Worm (Caenorhabditis elegans) whole organism, young adult: ENCODE measurements around the gene fbxa-82.

Source experiments
- F10E7.11 ChIP-seq: sonication (generic microtip); optimal IDR thresholded peaks from 2 replicates; lab custom pipeline; 2017; ENCODE audit warnings: mild to moderate bottlenecking, missing genetic modification characterization, moderate library complexity, missing compliant biosample characterization
- F23B12.7 ChIP-seq: sonication (generic microtip); optimal IDR thresholded peaks from 2 replicates; lab custom pipeline; 2017; ENCODE audit warnings: missing genetic modification characterization, mild to moderate bottlenecking, missing compliant biosample characterization, antibody characterized with exemption, moderate library complexity; ENCODE audit not compliant: insufficient read depth
- F39B2.1 ChIP-seq: fragments of 200-800 bp; sonication (Bioruptor generic); IDR thresholded peaks from 2 replicates; pipeline ENCODE4 v1.3.6; 2022; ENCODE audit warnings: missing genetic modification reagents, missing genetic modification characterization, missing compliant biosample characterization
- T07F8.4 ChIP-seq: sonication (generic microtip); optimal IDR thresholded peaks from 2 replicates; lab custom pipeline; 2016; ENCODE audit warnings: mild to moderate bottlenecking, missing genetic modification characterization, moderate library complexity, missing compliant biosample characterization
- Y67H2A.10 ChIP-seq: fragments of 200-800 bp; sonication (Bioruptor generic); conservative IDR thresholded peaks from 2 replicates; pipeline ENCODE4 v1.3.6; 2022; ENCODE audit warnings: missing genetic modification reagents, missing genetic modification characterization, missing compliant biosample characterization
- ama-1 ChIP-seq, 3 experiments: fragments of 150-350 bp in 1 of 3; sonication (generic microtip) in 2 of 3; optimal IDR thresholded peaks; 2 replicates each; lab custom pipeline; 2014 to 2018; ENCODE audit warnings: missing biosample characterization in 2 of 3, missing genetic modification characterization in 2 of 3, missing genetic modification reagents in 2 of 3
- aptf-2 ChIP-seq: fragments of 200-800 bp; sonication (Bioruptor generic); conservative IDR thresholded peaks from 2 replicates; pipeline ENCODE4 v1.3.6; 2022; ENCODE audit warnings: missing genetic modification reagents, missing genetic modification characterization, missing compliant biosample characterization
- athp-1 ChIP-seq: sonication (generic microtip); optimal IDR thresholded peaks from 2 replicates; lab custom pipeline; 2017; ENCODE audit warnings: mild to moderate bottlenecking, missing genetic modification characterization, missing compliant biosample characterization
- attf-3 ChIP-seq: fragments of 200-800 bp; sonication (Bioruptor generic); conservative IDR thresholded peaks from 2 replicates; pipeline ENCODE4 v1.3.6; 2022; ENCODE audit warnings: missing genetic modification reagents, missing genetic modification characterization, missing compliant biosample characterization
- cebp-1 ChIP-seq, 2 experiments: fragments of 200-800 bp in 1 of 2; sonication (Bioruptor generic) in 1 of 2; sonication (generic microtip) in 1 of 2; IDR thresholded peaks in 1 of 2; optimal IDR thresholded peaks in 1 of 2; 2 replicates each; pipeline versions ENCODE4 v1.3.6 to Lab custom; 2017 to 2022; ENCODE audit warnings: missing compliant biosample characterization in 2 of 2, missing genetic modification characterization in 2 of 2, mild to moderate bottlenecking in 1 of 2, missing genetic modification reagents in 1 of 2, moderate library complexity in 1 of 2
- cebp-2 ChIP-seq: fragments of 200-800 bp; sonication (Bioruptor generic); IDR thresholded peaks from 2 replicates; pipeline ENCODE4 v1.3.6; 2022; ENCODE audit warnings: missing genetic modification characterization, missing compliant biosample characterization
- ceh-27 ChIP-seq: fragments of 200-800 bp; sonication (Bioruptor generic); optimal IDR thresholded peaks from 2 replicates; lab custom pipeline; 2018; ENCODE audit warnings: mild to moderate bottlenecking, missing genetic modification characterization, moderate library complexity, missing compliant biosample characterization
- ceh-58 ChIP-seq: fragments of 200-800 bp; sonication (Bioruptor generic); IDR thresholded peaks from 2 replicates; pipeline ENCODE4 v1.3.6; 2022; ENCODE audit warnings: missing genetic modification characterization, missing compliant biosample characterization
- chd-7 ChIP-seq: sonication (generic microtip); optimal IDR thresholded peaks from 2 replicates; lab custom pipeline; 2016; ENCODE audit warnings: mild to moderate bottlenecking, missing genetic modification characterization, moderate library complexity, missing compliant biosample characterization
- dox-1 ChIP-seq: fragments of 200-800 bp; sonication (Bioruptor generic); IDR thresholded peaks from 2 replicates; pipeline ENCODE4 v1.3.6; 2022; ENCODE audit warnings: missing genetic modification reagents, missing genetic modification characterization, missing compliant biosample characterization
- dpl-1 ChIP-seq: fragments of 150-350 bp; optimal IDR thresholded peaks from 2 replicates; lab custom pipeline; 2014; ENCODE audit warnings: missing biosample characterization, missing genetic modification reagents, missing genetic modification characterization
- ekl-4 ChIP-seq: fragments of 200-800 bp; sonication (Bioruptor generic); IDR thresholded peaks from 2 replicates; pipeline ENCODE4 v1.3.6; 2022; ENCODE audit warnings: missing genetic modification reagents, missing genetic modification characterization, missing compliant biosample characterization
- ets-4 ChIP-seq: fragments of 200-800 bp; sonication (Bioruptor generic); optimal IDR thresholded peaks from 2 replicates; lab custom pipeline; 2018; ENCODE audit warnings: mild to moderate bottlenecking, missing genetic modification characterization, missing compliant biosample characterization
- gei-17 ChIP-seq: fragments of 200-800 bp; sonication (Bioruptor generic); optimal IDR thresholded peaks from 2 replicates; lab custom pipeline; 2018; ENCODE audit warnings: mild to moderate bottlenecking, missing genetic modification characterization, missing compliant biosample characterization
- him-1 ChIP-seq: sonication (generic microtip); optimal IDR thresholded peaks from 2 replicates; lab custom pipeline; 2016; ENCODE audit warnings: missing genotype, missing genetic modification reagents, missing genetic modification characterization, missing compliant biosample characterization
- hlh-12 ChIP-seq: sonication (generic microtip); optimal IDR thresholded peaks from 2 replicates; lab custom pipeline; 2016; ENCODE audit warnings: missing genetic modification characterization, missing compliant biosample characterization
- hlh-26 ChIP-seq: fragments of 200-800 bp; sonication (Bioruptor generic); conservative IDR thresholded peaks from 2 replicates; pipeline ENCODE4 v1.3.6; 2022; ENCODE audit warnings: missing genetic modification reagents, missing genetic modification characterization, missing compliant biosample characterization
- hmg-20 ChIP-seq: fragments of 200-800 bp; sonication (Bioruptor generic); IDR thresholded peaks from 2 replicates; pipeline ENCODE4 v1.3.6; 2022; ENCODE audit warnings: missing genetic modification reagents, missing genetic modification characterization, missing compliant biosample characterization
- lag-1 ChIP-seq: fragments of 200-800 bp; sonication (Bioruptor generic); IDR thresholded peaks from 2 replicates; pipeline ENCODE4 v1.3.6; 2022; ENCODE audit warnings: missing genetic modification reagents, missing genetic modification characterization, missing compliant biosample characterization
- lin-40 ChIP-seq: sonication (generic microtip); optimal IDR thresholded peaks from 2 replicates; lab custom pipeline; 2016; ENCODE audit warnings: missing genetic modification characterization, mild to moderate bottlenecking, missing compliant biosample characterization, missing genotype, missing genetic modification reagents
- lir-1 ChIP-seq: fragments of 200-800 bp; sonication (Bioruptor generic); conservative IDR thresholded peaks from 2 replicates; pipeline ENCODE4 v1.3.6; 2022; ENCODE audit warnings: missing genetic modification reagents, missing genetic modification characterization, missing compliant biosample characterization
- mes-4 ChIP-seq: sonication (generic microtip); optimal IDR thresholded peaks from 2 replicates; lab custom pipeline; 2016; ENCODE audit warnings: missing genotype, missing genetic modification characterization, missing compliant biosample characterization
- mxl-1 ChIP-seq: sonication (generic microtip); optimal IDR thresholded peaks from 2 replicates; lab custom pipeline; 2016; ENCODE audit warnings: missing genetic modification characterization, missing compliant biosample characterization
- nfya-1 ChIP-seq: sonication (generic microtip); optimal IDR thresholded peaks from 2 replicates; lab custom pipeline; 2017; ENCODE audit warnings: antibody characterized with exemption, missing compliant biosample characterization, missing genetic modification characterization, borderline replicate concordance; ENCODE audit not compliant: insufficient read depth
- nhr-120 ChIP-seq: fragments of 200-800 bp; sonication (Bioruptor generic); IDR thresholded peaks from 2 replicates; pipeline ENCODE4 v1.3.6; 2022; ENCODE audit warnings: missing genetic modification characterization, missing compliant biosample characterization
- nhr-80 ChIP-seq: sonication (generic microtip); optimal IDR thresholded peaks from 2 replicates; lab custom pipeline; 2016; ENCODE audit warnings: missing genetic modification characterization, missing compliant biosample characterization
- pbrm-1 ChIP-seq: fragments of 200-800 bp; sonication (Bioruptor generic); IDR thresholded peaks from 2 replicates; pipeline ENCODE4 v1.3.6; 2022; ENCODE audit warnings: missing genetic modification reagents, missing genetic modification characterization, missing compliant biosample characterization
- rcor-1 ChIP-seq: fragments of 200-800 bp; sonication (Bioruptor generic); IDR thresholded peaks from 2 replicates; pipeline ENCODE4 v1.3.6; 2022; ENCODE audit warnings: missing genetic modification reagents, missing genetic modification characterization, missing compliant biosample characterization
- sea-2 ChIP-seq: fragments of 200-800 bp; sonication (Bioruptor generic); IDR thresholded peaks from 2 replicates; pipeline ENCODE4 v1.3.6; 2022; ENCODE audit warnings: missing genetic modification characterization, missing compliant biosample characterization
- snpc-1.1 ChIP-seq: sonication (generic microtip); optimal IDR thresholded peaks from 2 replicates; lab custom pipeline; 2017; ENCODE audit warnings: missing genetic modification characterization, mild to moderate bottlenecking, missing compliant biosample characterization, antibody characterized with exemption, moderate library complexity, missing genotype, missing genetic modification reagents; ENCODE audit not compliant: insufficient read depth
- snpc-4 ChIP-seq, 5 experiments: fragments of 150-350 bp in 1 of 5; sonication (generic microtip) in 4 of 5; optimal IDR thresholded peaks; 2 replicates each; lab custom pipeline; 2014 to 2018; ENCODE audit warnings: missing genetic modification characterization in 5 of 5, missing biosample characterization in 3 of 5, antibody characterized with exemption in 2 of 5, mild to moderate bottlenecking in 2 of 5, missing compliant biosample characterization in 2 of 5, missing genotype in 2 of 5, moderate library complexity in 2 of 5, missing genetic modification reagents in 1 of 5
- sptf-2 ChIP-seq: fragments of 200-800 bp; sonication (Bioruptor generic); optimal IDR thresholded peaks from 2 replicates; lab custom pipeline; 2018; ENCODE audit warnings: mild to moderate bottlenecking, missing genetic modification characterization, missing compliant biosample characterization
- unc-62 ChIP-seq: fragments of 150-350 bp; optimal IDR thresholded peaks from 2 replicates; lab custom pipeline; 2014; ENCODE audit warnings: missing biosample characterization, missing genetic modification reagents, missing genetic modification characterization
- zfh-2 ChIP-seq: fragments of 200-800 bp; sonication (Bioruptor generic); conservative IDR thresholded peaks from 2 replicates; pipeline ENCODE4 v1.3.6; 2022; ENCODE audit warnings: missing genetic modification reagents, missing genetic modification characterization, missing compliant biosample characterization
- zim-3 ChIP-seq: sonication (generic microtip); optimal IDR thresholded peaks from 2 replicates; lab custom pipeline; 2017; ENCODE audit warnings: mild to moderate bottlenecking, missing genetic modification characterization, moderate library complexity, missing compliant biosample characterization
- ztf-18 ChIP-seq: sonication (generic microtip); optimal IDR thresholded peaks from 2 replicates; lab custom pipeline; 2016; ENCODE audit warnings: missing genotype, mild to moderate bottlenecking, missing genetic modification characterization, missing compliant biosample characterization
- ztf-25 ChIP-seq: fragments of 200-800 bp; sonication (Bioruptor generic); IDR thresholded peaks from 2 replicates; pipeline ENCODE4 v1.3.6; 2022; ENCODE audit warnings: missing genetic modification reagents, missing genetic modification characterization, missing compliant biosample characterization
- ztf-26 ChIP-seq: sonication (generic microtip); optimal IDR thresholded peaks from 2 replicates; lab custom pipeline; 2017; ENCODE audit warnings: missing genetic modification characterization, missing compliant biosample characterization
- ztf-28 ChIP-seq: fragments of 200-800 bp; sonication (Bioruptor generic); IDR thresholded peaks from 2 replicates; pipeline ENCODE4 v1.3.6; 2022; ENCODE audit warnings: missing genetic modification reagents, missing genetic modification characterization, missing compliant biosample characterization
- ztf-3 ChIP-seq: fragments of 200-800 bp; sonication (Bioruptor generic); optimal IDR thresholded peaks from 2 replicates; lab custom pipeline; 2018; ENCODE audit warnings: mild to moderate bottlenecking, missing genetic modification characterization, missing compliant biosample characterization
- ztf-6 ChIP-seq: fragments of 200-800 bp; sonication (Bioruptor generic); IDR thresholded peaks from 2 replicates; pipeline ENCODE4 v1.3.6; 2022; ENCODE audit warnings: missing genetic modification reagents, missing genetic modification characterization, missing compliant biosample characterization

Gene fbxa-82

ce11 chrV:15071015-15071810 is 18.9 kb upstream of the fbxa-82 start, which contains the start of gene unc-76 (continued):
- no peak for TF ChIP-seq ztf-26 (tag; lab: Kevin White, UChicago)
- TF ChIP-seq ztf-3 (GFP tag; lab: Kevin White, UChicago) = no peak
- TF ChIP-seq ztf-25 (GFP tag; lab: Robert Waterston, UW) = no peak
- TF ChIP-seq lin-40 = peak; percentile 76
- no peak for TF ChIP-seq zim-3 (tag; lab: Kevin White, UChicago)
- no peak for TF ChIP-seq cebp-1 (GFP tag; IDR thresholded peaks at IDR 0.05; lab: Robert Waterston, UW)
- peak; percentile 67 for TF ChIP-seq cebp-1 (tag; optimal IDR thresholded peaks at IDR 0.05; lab: Kevin White, UChicago)
- no peak for TF ChIP-seq rcor-1 (GFP tag; lab: Robert Waterston, UW)
- TF ChIP-seq ceh-27 (GFP tag; lab: Kevin White, UChicago) = peak; percentile 13
- no peak for TF ChIP-seq nfya-1 (tag; lab: Kevin White, UChicago)
- TF ChIP-seq zfh-2 (GFP tag; lab: Robert Waterston, UW) = peak; percentile 53; the same call in 1 of the 2 replicates
- no peak for TF ChIP-seq lag-1 (GFP tag; lab: Robert Waterston, UW)
- TF ChIP-seq cebp-2 (GFP tag; lab: Robert Waterston, UW) = no peak
- TF ChIP-seq lir-1 = no peak
- no peak for TF ChIP-seq mes-4 (tag; lab: Kevin White, UChicago)
- TF ChIP-seq Y67H2A.10 (GFP tag; lab: Robert Waterston, UW) = no peak
- TF ChIP-seq snpc-4 (GFP tag; optimal IDR thresholded peaks at IDR 0.05; lab: Kevin White, UChicago) = no peak
- peak in 2 of 4 experiments; percentile 34 to 55 for TF ChIP-seq snpc-4 (tag; optimal IDR thresholded peaks at IDR 0.05; lab: Kevin White, UChicago)
- no peak for TF ChIP-seq mxl-1
- TF ChIP-seq ztf-6 = no peak
- TF ChIP-seq ets-4 = no peak
- no peak for TF ChIP-seq hmg-20 (GFP tag; lab: Robert Waterston, UW)
- no peak for TF ChIP-seq F10E7.11
- TF ChIP-seq pbrm-1 = no peak
- TF ChIP-seq chd-7 (tag; lab: Kevin White, UChicago) = no peak
- TF ChIP-seq nhr-120 (GFP tag; lab: Robert Waterston, UW) = no peak
- no peak for TF ChIP-seq hlh-12 (tag; lab: Kevin White, UChicago)
- no peak for TF ChIP-seq nhr-80 (tag; lab: Kevin White, UChicago)
- TF ChIP-seq ama-1 (optimal IDR thresholded peaks at IDR 0.05; lab: Kevin White, UChicago) = no peak
- TF ChIP-seq ama-1 (GFP tag; optimal IDR thresholded peaks at IDR 0.05; lab: Kevin White, UChicago) = no peak
- TF ChIP-seq athp-1 = no peak
- TF ChIP-seq snpc-1.1 (tag; lab: Kevin White, UChicago) = no peak
- no peak for TF ChIP-seq ceh-58 (GFP tag; lab: Robert Waterston, UW)
- no peak for TF ChIP-seq ekl-4 (GFP tag; lab: Robert Waterston, UW)
- TF ChIP-seq unc-62 (GFP tag; lab: Kevin White, UChicago) = no peak
- TF ChIP-seq ztf-18 (tag; lab: Kevin White, UChicago) = peak; percentile 29
- TF ChIP-seq T07F8.4 (tag; lab: Kevin White, UChicago) = no peak
- no peak for TF ChIP-seq hlh-26 (GFP tag; lab: Robert Waterston, UW)
- no peak for TF ChIP-seq him-1 (tag; lab: Kevin White, UChicago)
- no peak for TF ChIP-seq dox-1
- TF ChIP-seq sea-2 = no peak
- TF ChIP-seq gei-17 (GFP tag; lab: Kevin White, UChicago) = no peak
- TF ChIP-seq ztf-28 (GFP tag; lab: Robert Waterston, UW) = no peak
- no peak for TF ChIP-seq F23B12.7
- no peak for TF ChIP-seq sptf-2 (GFP tag; lab: Kevin White, UChicago)
- TF ChIP-seq F39B2.1 = no peak
- no peak for TF ChIP-seq attf-3
- no peak for TF ChIP-seq aptf-2 (GFP tag; lab: Robert Waterston, UW)
- TF ChIP-seq dpl-1 (GFP tag; lab: Kevin White, UChicago) = no peak
